Worm (Caenorhabditis elegans) whole organism, early embryonic: Measurements from ENCODE around the gene C05G5.7.

Source experiments
- B0310.2 ChIP-seq: sonication (generic microtip); optimal IDR thresholded peaks from 2 replicates; lab custom pipeline; 2016; ENCODE audit warnings: mild to moderate bottlenecking, missing genetic modification characterization, missing compliant biosample characterization
- F13C5.2 ChIP-seq: sonication (generic microtip); optimal IDR thresholded peaks from 2 replicates; lab custom pipeline; 2017; ENCODE audit warnings: mild to moderate bottlenecking, missing genetic modification characterization, inconsistent platforms, missing compliant biosample characterization
- aly-1 ChIP-seq: sonication (generic microtip); optimal IDR thresholded peaks from 2 replicates; lab custom pipeline; 2016; ENCODE audit warnings: missing genetic modification characterization, missing compliant biosample characterization
- ama-1 ChIP-seq: fragments of 150-350 bp; optimal IDR thresholded peaks from 2 replicates; lab custom pipeline; 2014
- ceh-13 ChIP-seq: fragments of 200-800 bp; sonication (Bioruptor generic); optimal IDR thresholded peaks from 2 replicates; lab custom pipeline; 2018; ENCODE audit warnings: mild to moderate bottlenecking, missing genetic modification characterization, missing compliant biosample characterization
- ceh-36 ChIP-seq: sonication (generic microtip); optimal IDR thresholded peaks from 2 replicates; lab custom pipeline; 2016; ENCODE audit warnings: missing genetic modification characterization, inconsistent platforms, missing compliant biosample characterization
- ets-7 ChIP-seq: sonication (generic microtip); optimal IDR thresholded peaks from 2 replicates; lab custom pipeline; 2016; ENCODE audit warnings: missing genotype, missing genetic modification characterization, missing compliant biosample characterization
- flt-1 ChIP-seq: fragments of 200-800 bp; sonication (Bioruptor generic); IDR thresholded peaks from 2 replicates; pipeline ENCODE4 v1.3.6; 2022; ENCODE audit warnings: missing genetic modification characterization, missing compliant biosample characterization
- hmbx-1 ChIP-seq: sonication (generic microtip); optimal IDR thresholded peaks from 2 replicates; lab custom pipeline; 2016; ENCODE audit warnings: mild to moderate bottlenecking, missing genetic modification characterization, missing compliant biosample characterization
- hmg-4 ChIP-seq: fragments of 200-800 bp; sonication (Bioruptor generic); optimal IDR thresholded peaks from 2 replicates; lab custom pipeline; 2018; ENCODE audit warnings: mild to moderate bottlenecking, missing genetic modification characterization, missing compliant biosample characterization
- hnd-1 ChIP-seq: sonication (generic microtip); optimal IDR thresholded peaks from 2 replicates; lab custom pipeline; 2016; ENCODE audit warnings: missing genetic modification characterization, missing compliant biosample characterization
- pes-1 ChIP-seq: fragments of 200-800 bp; sonication (Bioruptor generic); IDR thresholded peaks from 2 replicates; pipeline ENCODE4 v1.3.6; 2022; ENCODE audit warnings: missing genetic modification reagents, missing genetic modification characterization, missing compliant biosample characterization
- scrt-1 ChIP-seq: fragments of 200-800 bp; sonication (Bioruptor generic); IDR thresholded peaks from 2 replicates; pipeline ENCODE4 v1.3.6; 2022; ENCODE audit warnings: missing genetic modification characterization, missing compliant biosample characterization
- sea-1 ChIP-seq: fragments of 200-800 bp; sonication (Bioruptor generic); conservative IDR thresholded peaks from 2 replicates; pipeline ENCODE4 v1.3.6; 2022; ENCODE audit warnings: missing genetic modification characterization, missing compliant biosample characterization
- tbx-11 ChIP-seq: fragments of 200-800 bp; sonication (Bioruptor generic); IDR thresholded peaks from 2 replicates; pipeline ENCODE4 v1.3.6; 2022; ENCODE audit warnings: missing genetic modification characterization, missing compliant biosample characterization
- tbx-37 ChIP-seq: fragments of 200-800 bp; sonication (Bioruptor generic); conservative IDR thresholded peaks from 2 replicates; pipeline ENCODE4 v1.3.6; 2022; ENCODE audit warnings: missing genetic modification reagents, missing genetic modification characterization, missing compliant biosample characterization
- tra-4 ChIP-seq: sonication (generic microtip); optimal IDR thresholded peaks from 2 replicates; lab custom pipeline; 2017; ENCODE audit warnings: missing genetic modification characterization, missing compliant biosample characterization

The C05G5.7 gene

DNA sequence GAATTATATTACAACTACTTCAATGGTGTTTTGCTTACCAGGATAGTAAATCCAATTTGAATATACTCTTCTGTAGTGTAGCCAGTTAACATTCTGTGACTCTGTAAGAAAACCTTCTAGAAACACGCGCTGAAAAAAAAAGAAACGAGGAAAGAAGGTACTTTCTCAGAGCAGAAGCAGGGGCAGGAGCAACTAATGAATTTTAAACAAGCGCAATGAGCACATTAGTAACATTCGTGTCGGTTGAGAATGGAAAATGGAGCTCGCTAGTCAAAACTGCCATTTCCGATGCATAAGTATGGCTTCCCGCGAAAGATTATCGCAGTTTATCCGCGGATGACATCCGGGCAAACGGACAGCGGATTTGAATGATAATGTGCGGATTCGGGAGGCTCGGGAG is 8.3 kb upstream of the C05G5.7 start, which contains the start of gene C05G5.3:
C05G5.3 (minus strand) TSS at position 101 of the 400 bp plus-strand sequence.
- TF ChIP-seq sea-1 (GFP tag; lab: Robert Waterston, UW) (no peak), hmbx-1 (tag; lab: Kevin White, UChicago) (no peak), tbx-11 (no peak), hmg-4 (GFP tag; lab: Kevin White, UChicago) (no peak), ceh-36 (no peak), tra-4 (no peak), aly-1 (tag; lab: Kevin White, UChicago) (no peak), F13C5.2 (tag; lab: Kevin White, UChicago) (no peak), ets-7 (tag; lab: Kevin White, UChicago) (no peak), B0310.2 (tag; lab: Kevin White, UChicago) (no peak), hnd-1 (no peak), pes-1 (GFP tag; lab: Robert Waterston, UW) (no peak), ceh-13 (GFP tag; lab: Kevin White, UChicago) (no peak), tbx-37 (GFP tag; lab: Robert Waterston, UW) (no peak), flt-1 (GFP tag; lab: Robert Waterston, UW) (no peak)

DNA sequence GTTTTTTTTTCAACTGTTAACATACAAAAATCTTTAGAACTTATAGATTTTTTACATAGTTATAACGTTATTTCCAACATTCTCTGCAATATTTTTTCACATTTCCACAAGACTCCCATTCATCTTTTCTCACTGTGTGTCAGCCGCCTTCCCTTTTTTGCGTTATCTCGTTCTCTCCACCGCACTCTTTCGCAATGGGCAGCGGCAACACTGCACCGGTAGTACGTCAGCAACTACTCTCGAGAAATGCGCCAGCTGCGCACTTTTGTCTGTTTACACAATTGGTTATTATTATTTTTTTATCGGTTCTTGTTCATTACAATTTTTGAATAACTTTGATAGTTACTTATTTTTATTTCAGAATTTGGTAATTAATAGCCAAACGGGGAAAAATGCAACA is 3.4 kb upstream of the C05G5.7 start, which contains the start of gene C05G5.2:
C05G5.2 (plus strand) TSS at position 356 of the 400 bp plus-strand sequence.
- TF ChIP-seq flt-1 (GFP tag; lab: Robert Waterston, UW): no peak
- TF ChIP-seq sea-1 (GFP tag; lab: Robert Waterston, UW): 0 out of 2 replicates have a peak, but pooled peaks have one; percentile 35
- TF ChIP-seq B0310.2 (tag; lab: Kevin White, UChicago): no peak
- no peak for TF ChIP-seq ceh-13 (GFP tag; lab: Kevin White, UChicago)
- TF ChIP-seq scrt-1 (GFP tag; lab: Robert Waterston, UW): no peak
- no peak for TF ChIP-seq aly-1 (tag; lab: Kevin White, UChicago)
- peak; percentile 33 for TF ChIP-seq hmbx-1 (tag; lab: Kevin White, UChicago)
- TF ChIP-seq F13C5.2 (tag; lab: Kevin White, UChicago): peak; percentile 57
- no peak for TF ChIP-seq ets-7 (tag; lab: Kevin White, UChicago)
- TF ChIP-seq hmg-4 (GFP tag; lab: Kevin White, UChicago): no peak
- no peak for TF ChIP-seq tra-4
- TF ChIP-seq pes-1 (GFP tag; lab: Robert Waterston, UW): peak; percentile 24; the same call in 1 of the 2 replicates
- 0 out of 2 replicates have a peak, but pooled peaks have one; percentile 6 for TF ChIP-seq tbx-37 (GFP tag; lab: Robert Waterston, UW)
- no peak for TF ChIP-seq hnd-1
- no peak for TF ChIP-seq ama-1 (lab: Kevin White, UChicago)
- no peak for TF ChIP-seq ceh-36
- TF ChIP-seq tbx-11: no peak

DNA sequence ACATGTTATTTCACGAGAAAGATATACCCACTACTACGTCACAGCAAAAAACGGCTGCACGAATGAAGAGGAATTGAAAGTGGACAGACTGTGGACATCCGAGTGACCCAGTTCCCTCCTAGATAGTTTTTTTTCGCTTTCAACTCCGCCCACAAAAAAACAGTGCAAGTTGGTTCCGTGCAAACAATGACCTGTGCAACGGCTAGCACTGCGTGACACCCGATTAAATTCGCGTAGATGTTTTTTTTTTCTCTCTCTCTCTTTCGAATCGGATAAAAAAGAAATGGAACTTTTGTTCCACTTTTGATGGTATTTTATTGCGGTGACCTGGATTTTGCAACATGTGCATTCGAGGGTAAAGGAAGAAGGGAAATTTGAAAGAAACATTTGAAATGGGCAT is 1.6 kb upstream of the C05G5.7 start:
- TF ChIP-seq flt-1 (GFP tag; lab: Robert Waterston, UW) (no peak), ceh-36 (no peak), ets-7 (tag; lab: Kevin White, UChicago) (no peak), sea-1 (GFP tag; lab: Robert Waterston, UW) (no peak), B0310.2 (tag; lab: Kevin White, UChicago) (no peak), tra-4 (no peak), hnd-1 (no peak), scrt-1 (GFP tag; lab: Robert Waterston, UW) (no peak), tbx-11 (no peak), ama-1 (lab: Kevin White, UChicago) (no peak), aly-1 (tag; lab: Kevin White, UChicago) (no peak), hmbx-1 (tag; lab: Kevin White, UChicago) (no peak), hmg-4 (GFP tag; lab: Kevin White, UChicago) (no peak), ceh-13 (GFP tag; lab: Kevin White, UChicago) (no peak), tbx-37 (GFP tag; lab: Robert Waterston, UW) (no peak), pes-1 (GFP tag; lab: Robert Waterston, UW) (no peak), F13C5.2 (tag; lab: Kevin White, UChicago) (no peak)

DNA sequence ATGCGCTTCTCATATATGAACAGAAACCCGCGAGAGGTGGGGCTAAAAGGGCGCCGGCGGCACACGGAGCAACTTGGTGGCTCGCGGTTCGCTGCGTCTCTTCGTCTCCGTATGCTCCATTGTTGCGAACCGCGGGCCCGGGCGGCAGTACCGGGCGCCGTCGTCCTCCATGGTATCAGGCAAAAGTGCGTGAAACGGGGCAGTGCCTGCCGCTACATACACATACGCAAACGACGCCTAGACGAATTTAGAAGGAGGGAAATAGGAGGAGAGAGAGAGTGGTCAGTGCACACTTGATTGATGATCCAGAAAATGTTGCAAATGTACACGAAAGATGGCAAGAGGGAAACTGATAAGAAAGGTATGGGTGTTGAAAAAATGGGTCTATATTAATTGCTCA is 916 bp upstream of the C05G5.7 start:
- no peak for TF ChIP-seq aly-1 (tag; lab: Kevin White, UChicago)
- TF ChIP-seq hnd-1: no peak
- TF ChIP-seq hmg-4 (GFP tag; lab: Kevin White, UChicago): no peak
- TF ChIP-seq hmbx-1 (tag; lab: Kevin White, UChicago): no peak
- no peak for TF ChIP-seq sea-1 (GFP tag; lab: Robert Waterston, UW)
- TF ChIP-seq ama-1 (lab: Kevin White, UChicago): no peak
- no peak for TF ChIP-seq ceh-36
- TF ChIP-seq tra-4: no peak
- TF ChIP-seq B0310.2 (tag; lab: Kevin White, UChicago): no peak
- no peak for TF ChIP-seq flt-1 (GFP tag; lab: Robert Waterston, UW)
- TF ChIP-seq scrt-1 (GFP tag; lab: Robert Waterston, UW): no peak
- TF ChIP-seq ceh-13 (GFP tag; lab: Kevin White, UChicago): no peak
- TF ChIP-seq tbx-37 (GFP tag; lab: Robert Waterston, UW): no peak
- no peak for TF ChIP-seq F13C5.2 (tag; lab: Kevin White, UChicago)
- TF ChIP-seq ets-7 (tag; lab: Kevin White, UChicago): no peak
- TF ChIP-seq pes-1 (GFP tag; lab: Robert Waterston, UW): no peak

DNA sequence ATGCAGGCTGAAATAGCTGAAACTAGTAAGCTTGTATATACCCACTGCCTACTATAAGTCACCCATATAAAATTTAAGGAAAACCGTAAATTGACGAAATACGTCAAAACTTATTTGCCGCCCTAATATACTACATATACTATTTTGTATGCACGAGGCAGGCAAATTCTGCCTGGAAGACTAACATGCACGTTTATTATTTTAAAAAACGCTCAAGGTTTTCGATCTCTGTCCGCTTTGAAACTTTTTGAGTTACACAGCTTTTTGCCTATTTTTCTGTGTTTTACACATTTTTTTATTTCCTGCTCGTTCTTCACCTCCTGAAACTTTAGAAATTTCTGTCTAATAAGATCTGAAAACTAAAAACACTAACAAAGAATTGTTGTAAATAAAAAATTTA is 370 bp downstream of the C05G5.7 start:
- TF ChIP-seq hnd-1 (no peak), hmg-4 (GFP tag; lab: Kevin White, UChicago) (no peak), ceh-36 (no peak), tbx-37 (GFP tag; lab: Robert Waterston, UW) (no peak), scrt-1 (GFP tag; lab: Robert Waterston, UW) (no peak), pes-1 (GFP tag; lab: Robert Waterston, UW) (no peak), ama-1 (lab: Kevin White, UChicago) (no peak), tra-4 (no peak), F13C5.2 (tag; lab: Kevin White, UChicago) (no peak), B0310.2 (tag; lab: Kevin White, UChicago) (no peak), tbx-11 (no peak), ets-7 (tag; lab: Kevin White, UChicago) (no peak), aly-1 (tag; lab: Kevin White, UChicago) (no peak), hmbx-1 (tag; lab: Kevin White, UChicago) (no peak), sea-1 (GFP tag; lab: Robert Waterston, UW) (no peak), ceh-13 (GFP tag; lab: Kevin White, UChicago) (no peak), flt-1 (GFP tag; lab: Robert Waterston, UW) (no peak)

DNA sequence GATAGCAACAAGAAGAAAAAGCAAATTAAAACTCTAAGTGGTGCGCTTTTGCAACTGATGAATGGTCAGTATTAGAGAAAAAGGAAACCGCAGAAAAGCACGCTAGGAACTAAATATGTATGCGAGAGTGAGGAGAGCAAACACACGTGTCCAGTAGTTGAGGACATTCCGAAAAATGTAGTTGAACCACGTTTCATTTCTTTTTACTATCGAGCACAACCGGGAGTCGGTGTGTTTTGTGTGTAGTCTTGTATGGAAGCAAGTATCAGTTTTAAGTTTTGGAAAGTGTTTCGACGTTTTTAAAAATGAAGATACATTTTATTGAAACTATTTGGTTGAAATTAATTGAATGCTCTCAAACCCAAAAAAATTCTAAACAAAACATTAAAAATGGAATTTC is 3.6 kb downstream of the C05G5.7 start, which contains the start of gene C05G5.1:
C05G5.1 (minus strand) TSS at position 101 of the 400 bp plus-strand sequence.
- TF ChIP-seq aly-1 (tag; lab: Kevin White, UChicago) (no peak), ceh-13 (GFP tag; lab: Kevin White, UChicago) (no peak), ama-1 (lab: Kevin White, UChicago) (no peak), pes-1 (GFP tag; lab: Robert Waterston, UW) (no peak), ets-7 (tag; lab: Kevin White, UChicago) (no peak), F13C5.2 (tag; lab: Kevin White, UChicago) (no peak)
